Fruit fly (Drosophila melanogaster): ENCODE data around the gene Manf.

DNA sequence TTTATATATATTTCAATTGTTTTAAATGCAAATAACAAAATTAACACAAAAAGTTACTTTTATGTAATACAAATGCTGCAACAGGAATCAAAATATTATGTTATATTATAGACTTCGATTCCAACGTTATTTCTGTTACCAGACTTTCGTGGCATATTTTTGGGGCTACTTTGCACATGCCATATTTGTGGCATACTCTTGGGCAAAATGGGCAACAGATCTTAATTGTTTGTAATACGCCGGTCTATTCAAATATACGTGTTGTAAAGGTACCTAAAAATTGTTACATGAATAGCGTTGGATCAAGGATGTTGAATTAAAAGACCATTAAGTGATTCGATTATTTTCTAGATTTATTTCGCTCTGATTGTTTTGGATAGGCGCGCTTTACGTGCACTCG is 24.9 kb downstream of the Manf start:
- TF ChIP-seq Sin3A (optimal IDR thresholded peaks at IDR 0.05) (no peak), trem (tag; optimal IDR thresholded peaks at IDR 0.05) (no peak), NC2α (GFP tag; optimal IDR thresholded peaks at IDR 0.05) (no peak), Sry-β (GFP tag; optimal IDR thresholded peaks at IDR 0.05) (no peak), CG4424 (GFP tag; optimal IDR thresholded peaks at IDR 0.05) (no peak), al (GFP tag; IDR thresholded peaks at IDR 0.05) (no peak)
